Fruit fly (Drosophila melanogaster): ENCODE measurements around the gene CG32196.

DNA sequence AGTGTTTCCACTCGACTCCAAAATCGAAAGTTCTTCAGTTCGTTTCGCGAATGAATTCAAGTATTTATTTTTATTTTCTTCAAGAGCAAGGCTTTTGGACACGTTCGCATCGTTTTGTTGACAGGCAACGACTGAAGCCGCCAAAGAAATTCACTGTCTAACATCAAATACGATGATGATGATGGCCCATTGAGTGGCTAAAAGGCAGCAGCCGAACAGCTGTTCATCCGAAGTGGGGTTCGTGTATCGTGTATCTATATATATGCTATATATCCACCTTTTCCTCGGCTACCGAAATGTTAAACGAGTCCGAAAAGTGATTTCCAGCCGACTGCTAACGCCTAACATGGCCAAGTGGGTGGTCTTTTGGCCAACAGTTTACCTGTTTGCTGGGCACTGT, 41.6 kb upstream of the CG32196 start, which contains the start of gene AstC-R2:
- TF ChIP-seq Ets21C (GFP tag; optimal IDR thresholded peaks at IDR 0.05) (no peak), CG11762 (GFP tag; optimal IDR thresholded peaks at IDR 0.05; ENCODE audit: insufficient read depth) (no peak), ss (GFP tag; optimal IDR thresholded peaks at IDR 0.05) (no peak), topi (GFP tag; optimal IDR thresholded peaks at IDR 0.05) (no peak), svp (GFP tag) (no peak), vri (GFP tag; optimal IDR thresholded peaks at IDR 0.05) (no peak), dsx (GFP tag; optimal IDR thresholded peaks at IDR 0.05; ENCODE audit: poor library complexity, severe bottlenecking) (no peak), OdsH (GFP tag; optimal IDR thresholded peaks at IDR 0.05) (no peak), dac (GFP tag; optimal IDR thresholded peaks at IDR 0.05) (no peak), CG8319 (GFP tag; optimal IDR thresholded peaks at IDR 0.05) (no peak)
